Fruit fly (Drosophila melanogaster) whole organism, embryonic: ENCODE data around the gene GIIIspla2.

Experiments used
- Atf3 ChIP-seq: fragments of 200-800 bp; sonication (Bioruptor generic); optimal IDR thresholded peaks from 3 replicates; lab custom pipeline; 2016; ENCODE audit warnings: missing biosample characterization, missing genetic modification characterization
- Blimp-1 ChIP-seq: fragments of 200-800 bp; sonication (Bioruptor generic); optimal IDR thresholded peaks from 3 replicates; lab custom pipeline; 2018; ENCODE audit warnings: missing biosample characterization, missing genetic modification characterization, mild to moderate bottlenecking, moderate library complexity, missing genetic modification reagents
- CG10209 ChIP-seq: fragments of 200-800 bp; sonication (Bioruptor generic); optimal IDR thresholded peaks from 3 replicates; lab custom pipeline; 2017; ENCODE audit warnings: missing biosample characterization, mild to moderate bottlenecking, missing genetic modification characterization, missing genetic modification reagents
- CG10267 ChIP-seq: fragments of 200-800 bp; sonication (Bioruptor generic); optimal IDR thresholded peaks from 2 replicates; lab custom pipeline; 2018; ENCODE audit warnings: missing biosample characterization, mild to moderate bottlenecking, missing genetic modification characterization, moderate library complexity
- CG10431 ChIP-seq: fragments of 200-800 bp; sonication (Bioruptor generic); optimal IDR thresholded peaks from 3 replicates; lab custom pipeline; 2018; ENCODE audit warnings: missing biosample characterization, mild to moderate bottlenecking, missing genetic modification characterization
- CG10543 ChIP-seq: fragments of 200-800 bp; sonication (Bioruptor generic); optimal IDR thresholded peaks from 3 replicates; lab custom pipeline; 2017; ENCODE audit warnings: missing biosample characterization, mild to moderate bottlenecking, missing genetic modification characterization, moderate library complexity
- CG12071 ChIP-seq: fragments of 200-800 bp; sonication (Bioruptor generic); optimal IDR thresholded peaks from 3 replicates; lab custom pipeline; 2018; ENCODE audit warnings: missing biosample characterization, mild to moderate bottlenecking, missing genetic modification characterization
- CG12769 ChIP-seq: fragments of 200-800 bp; sonication (Bioruptor generic); optimal IDR thresholded peaks from 2 replicates; lab custom pipeline; 2019; ENCODE audit warnings: missing biosample characterization, mild to moderate bottlenecking, missing genetic modification characterization, moderate library complexity
- CG13287 ChIP-seq: fragments of 200-800 bp; sonication (Bioruptor generic); IDR thresholded peaks from 2 replicates; pipeline ENCODE4 v1.3.6; 2022; ENCODE audit warnings: missing biosample characterization, missing genetic modification characterization; ENCODE audit not compliant: partially characterized antibody
- CG1647 ChIP-seq: fragments of 200-800 bp; sonication (Bioruptor generic); optimal IDR thresholded peaks from 3 replicates; lab custom pipeline; 2016; ENCODE audit warnings: missing biosample characterization, missing genetic modification characterization
- CG17186 ChIP-seq: fragments of 200-800 bp; sonication (Bioruptor generic); optimal IDR thresholded peaks from 3 replicates; lab custom pipeline; 2017; ENCODE audit warnings: missing biosample characterization, missing genetic modification reagents, missing genetic modification characterization
- CG30403 ChIP-seq: fragments of 200-800 bp; sonication (Bioruptor generic); optimal IDR thresholded peaks from 3 replicates; lab custom pipeline; 2016; ENCODE audit warnings: missing biosample characterization, missing genetic modification characterization
- CG30431 ChIP-seq: fragments of 200-800 bp; sonication (Bioruptor generic); optimal IDR thresholded peaks from 2 replicates; lab custom pipeline; 2017; ENCODE audit warnings: missing biosample characterization, missing genetic modification characterization
- CG4730 ChIP-seq: fragments of 200-800 bp; sonication (Bioruptor generic); IDR thresholded peaks from 2 replicates; pipeline ENCODE4 v1.3.6; 2022; ENCODE audit warnings: missing biosample characterization, missing genetic modification characterization
- CG6654 ChIP-seq: fragments of 200-800 bp; sonication (Bioruptor generic); optimal IDR thresholded peaks from 2 replicates; lab custom pipeline; 2017; ENCODE audit warnings: missing biosample characterization, mild to moderate bottlenecking, missing genetic modification characterization
- CG6854 ChIP-seq: fragments of 200-800 bp; sonication (Bioruptor generic); optimal IDR thresholded peaks from 3 replicates; lab custom pipeline; 2017; ENCODE audit warnings: missing biosample characterization, mild to moderate bottlenecking, missing genetic modification characterization
- CG7357 ChIP-seq: fragments of 200-800 bp; sonication (Bioruptor generic); IDR thresholded peaks from 3 replicates; pipeline ENCODE4 v1.3.6; 2022; ENCODE audit warnings: missing biosample characterization, missing genetic modification characterization
- Doc2 ChIP-seq: fragments of 200-800 bp; sonication (Bioruptor generic); IDR thresholded peaks from 2 replicates; pipeline ENCODE4 v1.3.6; 2022; ENCODE audit warnings: missing biosample characterization, missing genetic modification characterization
- E2f2 ChIP-seq: fragments of 200-800 bp; sonication (Bioruptor generic); IDR thresholded peaks from 2 replicates; pipeline ENCODE4 v1.3.6; 2022; ENCODE audit warnings: missing biosample characterization, missing genetic modification characterization
- Ets65A ChIP-seq: fragments of 200-800 bp; sonication (Bioruptor generic); peaks from one replicate; lab custom pipeline; 2016; ENCODE audit warnings: missing biosample characterization, missing genetic modification characterization
- HmgZ ChIP-seq: fragments of 200-800 bp; sonication (Bioruptor generic); optimal IDR thresholded peaks from 2 replicates; lab custom pipeline; 2018; ENCODE audit warnings: missing biosample characterization, mild to moderate bottlenecking, missing genetic modification characterization
- Hmr ChIP-seq: fragments of 200-800 bp; sonication (Bioruptor generic); optimal IDR thresholded peaks from 3 replicates; lab custom pipeline; 2017; ENCODE audit warnings: mild to moderate bottlenecking, missing biosample characterization, missing genetic modification reagents, missing genetic modification characterization
- Hr39 ChIP-seq: fragments of >200 bp; optimal IDR thresholded peaks from 2 replicates; lab custom pipeline; 2017
- Oli ChIP-seq: fragments of 200-800 bp; sonication (Bioruptor generic); optimal IDR thresholded peaks from 2 replicates; lab custom pipeline; 2018; ENCODE audit warnings: missing biosample characterization, mild to moderate bottlenecking, missing genetic modification characterization, moderate library complexity
- Pdp1 ChIP-seq, 2 experiments: fragments of 200-800 bp; sonication (Bioruptor generic); optimal IDR thresholded peaks; 3 replicates each; lab custom pipeline; 2016; ENCODE audit warnings: missing biosample characterization in 2 of 2, missing genetic modification characterization in 2 of 2, mild to moderate bottlenecking in 1 of 2, moderate library complexity in 1 of 2
- Rx ChIP-seq: fragments of 200-800 bp; sonication (Bioruptor generic); IDR thresholded peaks from 2 replicates; pipeline ENCODE4 v1.3.6; 2022; ENCODE audit warnings: missing biosample characterization, missing genetic modification characterization
- Side ChIP-seq: fragments of 200-800 bp; sonication (Bioruptor generic); optimal IDR thresholded peaks from 2 replicates; lab custom pipeline; 2016; ENCODE audit warnings: missing biosample characterization, missing genetic modification characterization
- Spps ChIP-seq: fragments of 200-800 bp; sonication (Bioruptor generic); optimal IDR thresholded peaks from 2 replicates; lab custom pipeline; 2018; ENCODE audit warnings: missing biosample characterization, mild to moderate bottlenecking, missing genetic modification characterization
- Stat92E ChIP-seq, 3 experiments: fragments of >200 bp in 2 of 3; fragments of 200-800 bp in 1 of 3; sonication (Bioruptor generic) in 1 of 3; optimal IDR thresholded peaks; 2 replicates each; lab custom pipeline; 2017 to 2019; ENCODE audit warnings: missing biosample characterization in 3 of 3, missing genetic modification characterization in 3 of 3, mild to moderate bottlenecking in 1 of 3, moderate library complexity in 1 of 3
- Trl ChIP-seq, 3 experiments: fragments of >200 bp in 2 of 3; fragments of 200-800 bp in 1 of 3; sonication (Bioruptor generic) in 1 of 3; optimal IDR thresholded peaks; 2 replicates in 1 of 3; 3 replicates in 2 of 3; lab custom pipeline; 2016 to 2017; ENCODE audit warnings: missing biosample characterization in 1 of 3, missing genetic modification characterization in 1 of 3
- Usf ChIP-seq: fragments of 200-800 bp; sonication (Bioruptor generic); optimal IDR thresholded peaks from 2 replicates; lab custom pipeline; 2017; ENCODE audit warnings: missing genotype, missing biosample characterization, missing genetic modification characterization
- cg ChIP-seq: fragments of 200-800 bp; sonication (Bioruptor generic); optimal IDR thresholded peaks from 3 replicates; lab custom pipeline; 2019; ENCODE audit warnings: missing biosample characterization, mild to moderate bottlenecking, missing genetic modification characterization, moderate library complexity
- cwo ChIP-seq: fragments of 200-800 bp; sonication (Bioruptor generic); optimal IDR thresholded peaks from 3 replicates; lab custom pipeline; 2017; ENCODE audit warnings: missing biosample characterization, missing genetic modification characterization, mild to moderate bottlenecking, moderate library complexity, missing genetic modification reagents
- fd96Cb ChIP-seq: fragments of 200-800 bp; sonication (Bioruptor generic); optimal IDR thresholded peaks from 2 replicates; lab custom pipeline; 2018; ENCODE audit warnings: missing biosample characterization, mild to moderate bottlenecking, missing genetic modification characterization, moderate library complexity
- hkb ChIP-seq, 2 experiments: fragments of 200-800 bp in 1 of 2; fragments of >200 bp in 1 of 2; sonication (Bioruptor generic) in 1 of 2; IDR thresholded peaks in 1 of 2; optimal IDR thresholded peaks in 1 of 2; 2 replicates each; pipeline versions ENCODE4 v1.3.6 to Lab custom; 2017 to 2022; ENCODE audit warnings: missing biosample characterization in 1 of 2, missing genetic modification characterization in 1 of 2
- ind ChIP-seq: fragments of 200-800 bp; sonication (Bioruptor generic); optimal IDR thresholded peaks from 3 replicates; lab custom pipeline; 2016; ENCODE audit warnings: missing biosample characterization, missing genetic modification characterization
- kay ChIP-seq: fragments of 200-800 bp; sonication (Bioruptor generic); optimal IDR thresholded peaks from 2 replicates; lab custom pipeline; 2016; ENCODE audit warnings: missing biosample characterization, missing genetic modification characterization
- lilli ChIP-seq: fragments of 200-800 bp; sonication (Bioruptor generic); optimal IDR thresholded peaks from 3 replicates; lab custom pipeline; 2016; ENCODE audit warnings: missing biosample characterization, missing genetic modification characterization
- nom ChIP-seq: fragments of 200-800 bp; sonication (Bioruptor generic); optimal IDR thresholded peaks from 2 replicates; lab custom pipeline; 2017; ENCODE audit warnings: missing biosample characterization, missing genetic modification characterization, mild to moderate bottlenecking, moderate library complexity, missing genetic modification reagents
- pnt ChIP-seq: fragments of 200-800 bp; sonication (Bioruptor generic); optimal IDR thresholded peaks from 3 replicates; lab custom pipeline; 2016; ENCODE audit warnings: missing biosample characterization, missing genetic modification characterization
- salm ChIP-seq: fragments of 200-800 bp; sonication (Bioruptor generic); optimal IDR thresholded peaks from 2 replicates; lab custom pipeline; 2018; ENCODE audit warnings: missing biosample characterization, mild to moderate bottlenecking, missing genetic modification characterization
- sd ChIP-seq: fragments of 200-800 bp; sonication (Bioruptor generic); optimal IDR thresholded peaks from 3 replicates; lab custom pipeline; 2018; ENCODE audit warnings: missing biosample characterization, mild to moderate bottlenecking, missing genetic modification characterization, moderate library complexity
- sisA ChIP-seq: fragments of 200-800 bp; sonication (Bioruptor generic); IDR thresholded peaks from 2 replicates; pipeline ENCODE4 v1.3.6; 2022; ENCODE audit warnings: missing biosample characterization, missing genetic modification characterization
- slp2 ChIP-seq: fragments of 200-800 bp; sonication (Bioruptor generic); optimal IDR thresholded peaks from 2 replicates; lab custom pipeline; 2016; ENCODE audit warnings: missing biosample characterization, missing genetic modification characterization
- sob ChIP-seq: fragments of 200-800 bp; sonication (Bioruptor generic); IDR thresholded peaks from 2 replicates; pipeline ENCODE4 v1.3.6; 2022; ENCODE audit warnings: missing biosample characterization, missing genetic modification characterization
- ssp ChIP-seq: fragments of 200-800 bp; sonication (Bioruptor generic); IDR thresholded peaks from 2 replicates; pipeline ENCODE4 v1.3.6; 2022; ENCODE audit warnings: missing biosample characterization, missing genetic modification characterization
- tio ChIP-seq: fragments of 200-800 bp; sonication (Bioruptor generic); optimal IDR thresholded peaks from 2 replicates; lab custom pipeline; 2017; ENCODE audit warnings: missing biosample characterization, missing genetic modification characterization, inconsistent platforms
- trem ChIP-seq: fragments of 200-800 bp; optimal IDR thresholded peaks from 3 replicates; lab custom pipeline; 2019; ENCODE audit warnings: missing biosample characterization, mild to moderate bottlenecking, missing genetic modification characterization, moderate library complexity
- trh ChIP-seq: fragments of 200-800 bp; sonication (Bioruptor generic); optimal IDR thresholded peaks from 2 replicates; lab custom pipeline; 2016; ENCODE audit warnings: missing biosample characterization, missing genetic modification characterization
- z ChIP-seq: fragments of 200-800 bp; sonication (Bioruptor generic); IDR thresholded peaks from 3 replicates; pipeline ENCODE4 v1.3.6; 2022; ENCODE audit warnings: missing biosample characterization, missing genetic modification characterization

GIIIspla2 gene

DNA sequence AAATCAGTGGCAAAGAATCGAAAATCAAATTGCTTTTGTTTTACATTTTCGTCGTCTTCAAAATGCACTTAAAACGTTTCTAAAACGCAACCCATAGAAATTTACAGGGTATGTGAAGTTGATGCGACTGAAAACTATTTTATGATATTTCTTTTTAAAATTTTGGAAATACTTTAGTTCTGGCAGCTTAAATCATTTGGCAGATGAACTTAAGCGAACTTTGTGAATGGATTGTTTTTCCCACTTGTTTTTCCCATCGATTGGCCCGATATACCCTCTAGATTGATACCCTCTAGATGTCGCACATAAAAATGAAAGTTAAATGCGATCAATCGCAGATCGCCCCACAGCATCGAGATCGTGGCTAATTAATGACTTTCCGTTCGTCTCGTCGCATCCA, 31.3 kb upstream of the GIIIspla2 start (continued):
- peak; percentile 45 for TF ChIP-seq ssp (GFP tag; lab: Robert Waterston, UW)
- peak; percentile 32 for TF ChIP-seq Spps (tag; lab: Kevin White, UChicago)
- peak; percentile 59; the same call in 1 of the 2 replicates for TF ChIP-seq Rx (GFP tag; lab: Robert Waterston, UW)
- no peak for TF ChIP-seq CG7357 (GFP tag; lab: Robert Waterston, UW)
- no peak for TF ChIP-seq z
- no peak for TF ChIP-seq Trl (optimal IDR thresholded peaks at IDR 0.05; lab: Kevin White, UChicago)
- peak; percentile 21 for TF ChIP-seq Trl (GFP tag; optimal IDR thresholded peaks at IDR 0.05; lab: Kevin White, UChicago)
- no peak for TF ChIP-seq HmgZ
- TF ChIP-seq fd96Cb, result peak; percentile 82
- peak; percentile 31 to 43 for TF ChIP-seq Pdp1 (GFP tag; optimal IDR thresholded peaks at IDR 0.05; lab: Kevin White, UChicago)
- TF ChIP-seq cwo (GFP tag; lab: Kevin White, UChicago), result no peak
- peak; percentile 9 for TF ChIP-seq sd
- TF ChIP-seq Usf (GFP tag; lab: Kevin White, UChicago), result no peak
- peak; percentile 68 for TF ChIP-seq Oli
- peak; percentile 38 for TF ChIP-seq Atf3 (GFP tag; lab: Kevin White, UChicago)
- TF ChIP-seq CG6654 (GFP tag; lab: Kevin White, UChicago), result peak; percentile 8
- no peak for TF ChIP-seq Stat92E (GFP tag; optimal IDR thresholded peaks at IDR 0.05; lab: Kevin White, UChicago)
- TF ChIP-seq pnt (GFP tag; lab: Kevin White, UChicago), result peak; percentile 17
- TF ChIP-seq ind (GFP tag; lab: Kevin White, UChicago), result peak; percentile 57
- TF ChIP-seq CG30403 (GFP tag; lab: Kevin White, UChicago), result peak; percentile 50
- peak; percentile 39 for TF ChIP-seq CG10209 (GFP tag; lab: Kevin White, UChicago)
- TF ChIP-seq kay (GFP tag; lab: Kevin White, UChicago), result no peak
- TF ChIP-seq Side (GFP tag; lab: Kevin White, UChicago), result no peak
- peak; percentile 29; the same call in 1 of the 2 replicates for TF ChIP-seq E2f2
- peak; percentile 94 for TF ChIP-seq Blimp-1 (GFP tag; lab: Kevin White, UChicago)
- TF ChIP-seq CG4730 (GFP tag; lab: Robert Waterston, UW), result no peak
- TF ChIP-seq CG10431, result peak; percentile 11
- TF ChIP-seq CG12071 (GFP tag; lab: Kevin White, UChicago), result peak; percentile 20
- TF ChIP-seq CG30431, result peak; percentile 50
- peak; percentile 14; the same call in 1 of the 2 replicates for TF ChIP-seq sob (GFP tag; lab: Robert Waterston, UW)
- TF ChIP-seq CG13287 (GFP tag; lab: Robert Waterston, UW), result no peak
- peak; percentile 32 for TF ChIP-seq CG12769 (tag; lab: Kevin White, UChicago)
- TF ChIP-seq nom (GFP tag; lab: Kevin White, UChicago), result no peak
- TF ChIP-seq CG6854 (GFP tag; lab: Kevin White, UChicago), result no peak
- TF ChIP-seq CG17186 (GFP tag; lab: Kevin White, UChicago), result peak; percentile 7
- peak; percentile 40 for TF ChIP-seq trem (tag; lab: Kevin White, UChicago)
- no peak for TF ChIP-seq Hmr (GFP tag; lab: Kevin White, UChicago)
- no peak for TF ChIP-seq CG10543 (GFP tag; lab: Kevin White, UChicago)
- TF ChIP-seq sisA (GFP tag; lab: Robert Waterston, UW), result peak; percentile 67
- peak; percentile 42 for TF ChIP-seq lilli
- TF ChIP-seq Ets65A (GFP tag; lab: Kevin White, UChicago), result peak; percentile 94
- TF ChIP-seq CG10267 (tag; lab: Kevin White, UChicago), result peak; percentile 57
- TF ChIP-seq cg (GFP tag; lab: Kevin White, UChicago), result no peak
- peak; percentile 7 for TF ChIP-seq slp2
- no peak for TF ChIP-seq hkb (optimal IDR thresholded peaks at IDR 0.05; lab: Kevin White, UChicago)
- TF ChIP-seq hkb (GFP tag; IDR thresholded peaks at IDR 0.05; lab: Robert Waterston, UW), result peak; percentile 65
- TF ChIP-seq trh (GFP tag; lab: Kevin White, UChicago), result no peak
- TF ChIP-seq salm (tag; lab: Kevin White, UChicago), result peak; percentile 21
- TF ChIP-seq Hr39, result no peak
- TF ChIP-seq tio (GFP tag; lab: Kevin White, UChicago), result peak; percentile 53
- no peak for TF ChIP-seq CG1647
- TF ChIP-seq Doc2, result no peak
